Worm (Caenorhabditis elegans) whole organism, young adult: ENCODE data around the gene T14G10.8.
A peak's percentile ranks its signal among the peaks of the same experiment; 100 is the strongest.

Experiments used
- B0035.1 ChIP-seq: sonication (generic microtip); optimal IDR thresholded peaks from 2 replicates; lab custom pipeline; 2016; ENCODE audit warnings: missing genetic modification characterization, mild to moderate bottlenecking, missing compliant biosample characterization, missing genotype, missing genetic modification reagents
- atf-7 ChIP-seq: sonication (generic microtip); optimal IDR thresholded peaks from 2 replicates; lab custom pipeline; 2017; ENCODE audit warnings: mild to moderate bottlenecking, missing genetic modification characterization, missing compliant biosample characterization
- dpl-1 ChIP-seq: fragments of 150-350 bp; optimal IDR thresholded peaks from 2 replicates; lab custom pipeline; 2014; ENCODE audit warnings: missing biosample characterization, missing genetic modification reagents, missing genetic modification characterization
- ets-4 ChIP-seq: fragments of 200-800 bp; sonication (Bioruptor generic); optimal IDR thresholded peaks from 2 replicates; lab custom pipeline; 2018; ENCODE audit warnings: mild to moderate bottlenecking, missing genetic modification characterization, missing compliant biosample characterization
- him-1 ChIP-seq: sonication (generic microtip); optimal IDR thresholded peaks from 2 replicates; lab custom pipeline; 2016; ENCODE audit warnings: missing genotype, missing genetic modification reagents, missing genetic modification characterization, missing compliant biosample characterization
- mcd-1 ChIP-seq: fragments of 200-800 bp; sonication (Bioruptor generic); IDR thresholded peaks from 2 replicates; pipeline ENCODE4 v1.3.6; 2022; ENCODE audit warnings: missing genetic modification reagents, missing genetic modification characterization, missing compliant biosample characterization
- rpc-1 ChIP-seq, 2 experiments: fragments of 150-350 bp in 1 of 2; sonication (generic microtip) in 1 of 2; optimal IDR thresholded peaks; 2 replicates each; lab custom pipeline; 2014 to 2018; ENCODE audit warnings: missing biosample characterization in 1 of 2, missing genetic modification characterization in 1 of 2, missing genetic modification reagents in 1 of 2, missing genotype in 1 of 2
- sptf-2 ChIP-seq: fragments of 200-800 bp; sonication (Bioruptor generic); optimal IDR thresholded peaks from 2 replicates; lab custom pipeline; 2018; ENCODE audit warnings: mild to moderate bottlenecking, missing genetic modification characterization, missing compliant biosample characterization
- tlf-1 ChIP-seq: fragments of 200-800 bp; sonication (Bioruptor generic); optimal IDR thresholded peaks from 2 replicates; lab custom pipeline; 2018; ENCODE audit warnings: mild to moderate bottlenecking, missing genetic modification characterization, missing compliant biosample characterization

ce11 chrIV:10177779-10178178 lies 31.0 kb upstream of the T14G10.8 start, which contains the start of gene mspn-1:
- TF ChIP-seq sptf-2 (GFP tag; lab: Kevin White, UChicago) (no peak), rpc-1 (optimal IDR thresholded peaks at IDR 0.05; lab: Kevin White, UChicago) (no peak), rpc-1 (tag; optimal IDR thresholded peaks at IDR 0.05; lab: Kevin White, UChicago) (no peak), B0035.1 (no peak), him-1 (no peak), ets-4 (no peak), atf-7 (tag; lab: Kevin White, UChicago) (no peak), dpl-1 (GFP tag; lab: Kevin White, UChicago) (no peak), mcd-1 (no peak), tlf-1 (GFP tag; lab: Kevin White, UChicago) (peak; percentile 46)
